Worm (Caenorhabditis elegans): ENCODE data around the gene spig-4.

ce11 chrV:14317204-14317603 is 10.5 kb upstream of the spig-4 start:
- TF ChIP-seq him-1 (tag; optimal IDR thresholded peaks at IDR 0.05) (no peak), dao-5 (tag; optimal IDR thresholded peaks at IDR 0.05) (no peak)

All from whole organism, L4/young adult.